Worm (Caenorhabditis elegans) whole organism, L3 larva: ENCODE data around the gene molo-1.

Source experiments
- ama-1 ChIP-seq: fragments of 150-350 bp; optimal IDR thresholded peaks from 2 replicates; lab custom pipeline; 2018
- egl-27 ChIP-seq: sonication (generic microtip); optimal IDR thresholded peaks from 4 replicates; lab custom pipeline; 2017; ENCODE audit warnings: missing biosample characterization, missing genetic modification reagents, missing genetic modification characterization
- elt-3 ChIP-seq, 3 experiments: fragments of 150-350 bp in 1 of 3; sonication (generic microtip) in 2 of 3; optimal IDR thresholded peaks; 2 replicates in 2 of 3; 4 replicates in 1 of 3; lab custom pipeline; 2014 to 2017; ENCODE audit warnings: missing biosample characterization in 3 of 3, missing genetic modification characterization in 3 of 3
- fkh-2 ChIP-seq: fragments of 150-350 bp; optimal IDR thresholded peaks from 2 replicates; lab custom pipeline; 2014; ENCODE audit warnings: missing biosample characterization, missing genetic modification reagents, missing genetic modification characterization
- fos-1 ChIP-seq: fragments of 150-350 bp; optimal IDR thresholded peaks from 2 replicates; lab custom pipeline; 2014; ENCODE audit warnings: missing biosample characterization, missing genetic modification characterization
- lin-39 ChIP-seq: fragments of 150-350 bp; optimal IDR thresholded peaks from 2 replicates; lab custom pipeline; 2018; ENCODE audit warnings: missing biosample characterization, missing genetic modification reagents, missing genetic modification characterization
- lsy-12 ChIP-seq: sonication (generic microtip); optimal IDR thresholded peaks from 2 replicates; lab custom pipeline; 2016; ENCODE audit warnings: mild to moderate bottlenecking, missing genetic modification characterization, missing compliant biosample characterization
- nfya-1 ChIP-seq: sonication (generic microtip); optimal IDR thresholded peaks from 2 replicates; lab custom pipeline; 2017; ENCODE audit warnings: missing genetic modification characterization, mild to moderate bottlenecking, missing compliant biosample characterization, antibody characterized with exemption, moderate library complexity; ENCODE audit not compliant: insufficient read depth
- nhr-11 ChIP-seq: fragments of 150-350 bp; optimal IDR thresholded peaks from 2 replicates; lab custom pipeline; 2014; ENCODE audit warnings: missing biosample characterization, missing genetic modification characterization
- nhr-77 ChIP-seq: fragments of 150-350 bp; optimal IDR thresholded peaks from 2 replicates; lab custom pipeline; 2014; ENCODE audit warnings: missing biosample characterization, missing genetic modification characterization
- skn-1 ChIP-seq: fragments of 150-350 bp; optimal IDR thresholded peaks from 2 replicates; lab custom pipeline; 2014; ENCODE audit warnings: missing biosample characterization, missing genetic modification characterization
- snpc-4 ChIP-seq: fragments of 150-350 bp; optimal IDR thresholded peaks from 2 replicates; lab custom pipeline; 2014; ENCODE audit warnings: missing biosample characterization, missing genetic modification characterization
- unc-39 ChIP-seq: sonication (generic microtip); optimal IDR thresholded peaks from 4 replicates; lab custom pipeline; 2017; ENCODE audit warnings: missing biosample characterization, missing genetic modification characterization
- ztf-11 ChIP-seq: fragments of 150-350 bp; optimal IDR thresholded peaks from 2 replicates; lab custom pipeline; 2014; ENCODE audit warnings: missing biosample characterization, missing genetic modification characterization

- TF ChIP-seq fos-1 (no peak), nhr-77 (tag; lab: Kevin White, UChicago) (no peak), elt-3 (tag; optimal IDR thresholded peaks at IDR 0.05; lab: Kevin White, UChicago) (no peak), ama-1 (lab: Kevin White, UChicago) (no peak), nfya-1 (peak; percentile 16), egl-27 (tag; lab: Kevin White, UChicago) (no peak), lin-39 (no peak), unc-39 (tag; lab: Kevin White, UChicago) (no peak), ztf-11 (tag; lab: Kevin White, UChicago) (no peak), skn-1 (tag; lab: Kevin White, UChicago) (no peak), snpc-4 (tag; lab: Kevin White, UChicago) (no peak), fkh-2 (tag; lab: Kevin White, UChicago) (no peak), nhr-11 (no peak), lsy-12 (tag; lab: Kevin White, UChicago) (no peak)
Observed at ce11 chrIII:5572806-5573205, 988 bp upstream of the molo-1 start.
